Worm (Caenorhabditis elegans) whole organism, young adult: ENCODE data around the gene mcm-6.

Experiments
- B0336.3 ChIP-seq: fragments of 200-800 bp; sonication (Bioruptor generic); IDR thresholded peaks from 2 replicates; pipeline ENCODE4 v1.3.6; 2022; ENCODE audit warnings: missing genetic modification characterization, missing compliant biosample characterization
- F39B2.1 ChIP-seq: fragments of 200-800 bp; sonication (Bioruptor generic); IDR thresholded peaks from 2 replicates; pipeline ENCODE4 v1.3.6; 2022; ENCODE audit warnings: missing genetic modification reagents, missing genetic modification characterization, missing compliant biosample characterization
- F57A8.1 ChIP-seq: fragments of 200-800 bp; sonication (Bioruptor generic); optimal IDR thresholded peaks from 2 replicates; lab custom pipeline; 2018; ENCODE audit warnings: mild to moderate bottlenecking, missing genetic modification characterization, moderate library complexity, missing compliant biosample characterization
- K11D2.4 ChIP-seq: fragments of 200-800 bp; sonication (Bioruptor generic); IDR thresholded peaks from 2 replicates; pipeline ENCODE4 v1.3.6; 2022; ENCODE audit warnings: missing genetic modification reagents, missing genetic modification characterization, missing compliant biosample characterization
- K12H6.12 ChIP-seq: fragments of 200-800 bp; sonication (Bioruptor generic); optimal IDR thresholded peaks from 2 replicates; lab custom pipeline; 2018; ENCODE audit warnings: mild to moderate bottlenecking, missing genetic modification characterization, missing compliant biosample characterization
- Y53G8AR.9 ChIP-seq: fragments of 200-800 bp; sonication (Bioruptor generic); conservative IDR thresholded peaks from 2 replicates; pipeline ENCODE4 v1.3.6; 2022; ENCODE audit warnings: missing genetic modification reagents, missing genetic modification characterization, missing compliant biosample characterization
- Y67H2A.10 ChIP-seq: fragments of 200-800 bp; sonication (Bioruptor generic); conservative IDR thresholded peaks from 2 replicates; pipeline ENCODE4 v1.3.6; 2022; ENCODE audit warnings: missing genetic modification reagents, missing genetic modification characterization, missing compliant biosample characterization
- ama-1 ChIP-seq, 3 experiments: fragments of 150-350 bp in 1 of 3; sonication (generic microtip) in 2 of 3; optimal IDR thresholded peaks; 2 replicates each; lab custom pipeline; 2014 to 2018; ENCODE audit warnings: missing biosample characterization in 2 of 3, missing genetic modification characterization in 2 of 3, missing genetic modification reagents in 2 of 3
- atf-7 ChIP-seq: sonication (generic microtip); optimal IDR thresholded peaks from 2 replicates; lab custom pipeline; 2017; ENCODE audit warnings: mild to moderate bottlenecking, missing genetic modification characterization, missing compliant biosample characterization
- attf-5 ChIP-seq: fragments of 200-800 bp; sonication (Bioruptor generic); optimal IDR thresholded peaks from 2 replicates; lab custom pipeline; 2018; ENCODE audit warnings: mild to moderate bottlenecking, missing genetic modification characterization, missing compliant biosample characterization
- cebp-1 ChIP-seq, 2 experiments: fragments of 200-800 bp in 1 of 2; sonication (Bioruptor generic) in 1 of 2; sonication (generic microtip) in 1 of 2; IDR thresholded peaks in 1 of 2; optimal IDR thresholded peaks in 1 of 2; 2 replicates each; pipeline versions ENCODE4 v1.3.6 to Lab custom; 2017 to 2022; ENCODE audit warnings: missing compliant biosample characterization in 2 of 2, missing genetic modification characterization in 2 of 2, mild to moderate bottlenecking in 1 of 2, missing genetic modification reagents in 1 of 2, moderate library complexity in 1 of 2
- cebp-2 ChIP-seq: fragments of 200-800 bp; sonication (Bioruptor generic); IDR thresholded peaks from 2 replicates; pipeline ENCODE4 v1.3.6; 2022; ENCODE audit warnings: missing genetic modification characterization, missing compliant biosample characterization
- chd-7 ChIP-seq: sonication (generic microtip); optimal IDR thresholded peaks from 2 replicates; lab custom pipeline; 2016; ENCODE audit warnings: mild to moderate bottlenecking, missing genetic modification characterization, moderate library complexity, missing compliant biosample characterization
- dox-1 ChIP-seq: fragments of 200-800 bp; sonication (Bioruptor generic); IDR thresholded peaks from 2 replicates; pipeline ENCODE4 v1.3.6; 2022; ENCODE audit warnings: missing genetic modification reagents, missing genetic modification characterization, missing compliant biosample characterization
- ekl-4 ChIP-seq: fragments of 200-800 bp; sonication (Bioruptor generic); IDR thresholded peaks from 2 replicates; pipeline ENCODE4 v1.3.6; 2022; ENCODE audit warnings: missing genetic modification reagents, missing genetic modification characterization, missing compliant biosample characterization
- ets-4 ChIP-seq: fragments of 200-800 bp; sonication (Bioruptor generic); optimal IDR thresholded peaks from 2 replicates; lab custom pipeline; 2018; ENCODE audit warnings: mild to moderate bottlenecking, missing genetic modification characterization, missing compliant biosample characterization
- hmg-1.2 ChIP-seq: fragments of 200-800 bp; sonication (Bioruptor generic); IDR thresholded peaks from 2 replicates; pipeline ENCODE4 v1.3.6; 2022; ENCODE audit warnings: missing genetic modification reagents, missing genetic modification characterization, missing compliant biosample characterization
- hmg-20 ChIP-seq: fragments of 200-800 bp; sonication (Bioruptor generic); IDR thresholded peaks from 2 replicates; pipeline ENCODE4 v1.3.6; 2022; ENCODE audit warnings: missing genetic modification reagents, missing genetic modification characterization, missing compliant biosample characterization
- let-526 ChIP-seq: fragments of 200-800 bp; sonication (Bioruptor generic); IDR thresholded peaks from 2 replicates; pipeline ENCODE4 v1.3.6; 2022; ENCODE audit warnings: missing genetic modification reagents, missing genetic modification characterization, missing compliant biosample characterization
- let-607 ChIP-seq, 2 experiments: fragments of 200-800 bp in 1 of 2; sonication (Bioruptor generic) in 1 of 2; sonication (generic microtip) in 1 of 2; optimal IDR thresholded peaks; 2 replicates each; lab custom pipeline; 2016 to 2018; ENCODE audit warnings: mild to moderate bottlenecking in 2 of 2, missing compliant biosample characterization in 2 of 2, missing genetic modification characterization in 2 of 2, moderate library complexity in 2 of 2, missing genotype in 1 of 2
- lin-35 ChIP-seq, 3 experiments: fragments of 150-350 bp in 2 of 3; sonication (generic microtip) in 1 of 3; optimal IDR thresholded peaks; 2 replicates each; lab custom pipeline; 2014 to 2018; ENCODE audit warnings: missing biosample characterization in 3 of 3, missing genetic modification characterization in 3 of 3, missing genetic modification reagents in 3 of 3
- lin-40 ChIP-seq: sonication (generic microtip); optimal IDR thresholded peaks from 2 replicates; lab custom pipeline; 2016; ENCODE audit warnings: missing genetic modification characterization, mild to moderate bottlenecking, missing compliant biosample characterization, missing genotype, missing genetic modification reagents
- lin-54 ChIP-seq: fragments of 200-800 bp; sonication (Bioruptor generic); optimal IDR thresholded peaks from 2 replicates; lab custom pipeline; 2018; ENCODE audit warnings: mild to moderate bottlenecking, missing genetic modification characterization, missing compliant biosample characterization
- madf-6 ChIP-seq: fragments of 200-800 bp; sonication (Bioruptor generic); IDR thresholded peaks from 2 replicates; pipeline ENCODE4 v1.3.6; 2022; ENCODE audit warnings: missing genetic modification reagents, missing genetic modification characterization, missing compliant biosample characterization
- madf-8 ChIP-seq: fragments of 200-800 bp; sonication (Bioruptor generic); conservative IDR thresholded peaks from 2 replicates; pipeline ENCODE4 v1.3.6; 2022; ENCODE audit warnings: missing genetic modification reagents, missing genetic modification characterization, missing compliant biosample characterization
- mcd-1 ChIP-seq: fragments of 200-800 bp; sonication (Bioruptor generic); IDR thresholded peaks from 2 replicates; pipeline ENCODE4 v1.3.6; 2022; ENCODE audit warnings: missing genetic modification reagents, missing genetic modification characterization, missing compliant biosample characterization
- nfyb-1 ChIP-seq: fragments of 200-800 bp; sonication (Bioruptor generic); IDR thresholded peaks from 2 replicates; pipeline ENCODE4 v1.3.6; 2022; ENCODE audit warnings: missing genetic modification reagents, missing genetic modification characterization, missing compliant biosample characterization
- nhr-80 ChIP-seq: sonication (generic microtip); optimal IDR thresholded peaks from 2 replicates; lab custom pipeline; 2016; ENCODE audit warnings: missing genetic modification characterization, missing compliant biosample characterization
- pbrm-1 ChIP-seq: fragments of 200-800 bp; sonication (Bioruptor generic); IDR thresholded peaks from 2 replicates; pipeline ENCODE4 v1.3.6; 2022; ENCODE audit warnings: missing genetic modification reagents, missing genetic modification characterization, missing compliant biosample characterization
- pha-4 ChIP-seq: fragments of 150-350 bp; sonication (generic microtip); optimal IDR thresholded peaks from 2 replicates; lab custom pipeline; 2014; ENCODE audit warnings: missing biosample characterization, missing genetic modification reagents, missing genetic modification characterization
- rcor-1 ChIP-seq: fragments of 200-800 bp; sonication (Bioruptor generic); IDR thresholded peaks from 2 replicates; pipeline ENCODE4 v1.3.6; 2022; ENCODE audit warnings: missing genetic modification reagents, missing genetic modification characterization, missing compliant biosample characterization
- rec-8 ChIP-seq, 2 experiments: sonication (generic microtip); optimal IDR thresholded peaks; 2 replicates each; lab custom pipeline; 2016; ENCODE audit warnings: mild to moderate bottlenecking in 2 of 2, missing genetic modification characterization in 2 of 2, missing genetic modification reagents in 2 of 2, missing genotype in 2 of 2, missing biosample characterization in 1 of 2, missing compliant biosample characterization in 1 of 2, moderate library complexity in 1 of 2
- repo-1 ChIP-seq: sonication (generic microtip); optimal IDR thresholded peaks from 2 replicates; lab custom pipeline; 2017; ENCODE audit warnings: mild to moderate bottlenecking, missing genetic modification characterization, missing compliant biosample characterization
- rpc-1 ChIP-seq, 2 experiments: fragments of 150-350 bp in 1 of 2; sonication (generic microtip) in 1 of 2; optimal IDR thresholded peaks; 2 replicates each; lab custom pipeline; 2014 to 2018; ENCODE audit warnings: missing biosample characterization in 1 of 2, missing genetic modification characterization in 1 of 2, missing genetic modification reagents in 1 of 2, missing genotype in 1 of 2
- snpc-4 ChIP-seq, 5 experiments: fragments of 150-350 bp in 1 of 5; sonication (generic microtip) in 4 of 5; optimal IDR thresholded peaks; 2 replicates each; lab custom pipeline; 2014 to 2018; ENCODE audit warnings: missing genetic modification characterization in 5 of 5, missing biosample characterization in 3 of 5, antibody characterized with exemption in 2 of 5, mild to moderate bottlenecking in 2 of 5, missing compliant biosample characterization in 2 of 5, missing genotype in 2 of 5, moderate library complexity in 2 of 5, missing genetic modification reagents in 1 of 5
- tbp1 ChIP-seq: fragments of 200-800 bp; sonication (Bioruptor generic); optimal IDR thresholded peaks from 2 replicates; lab custom pipeline; 2018; ENCODE audit warnings: mild to moderate bottlenecking, missing genetic modification characterization, missing compliant biosample characterization
- tlf-1 ChIP-seq: fragments of 200-800 bp; sonication (Bioruptor generic); optimal IDR thresholded peaks from 2 replicates; lab custom pipeline; 2018; ENCODE audit warnings: mild to moderate bottlenecking, missing genetic modification characterization, missing compliant biosample characterization
- xnd-1 ChIP-seq: sonication (generic microtip); optimal IDR thresholded peaks from 2 replicates; lab custom pipeline; 2016; ENCODE audit warnings: missing genotype, missing genetic modification reagents, missing genetic modification characterization, missing compliant biosample characterization
- ztf-3 ChIP-seq: fragments of 200-800 bp; sonication (Bioruptor generic); optimal IDR thresholded peaks from 2 replicates; lab custom pipeline; 2018; ENCODE audit warnings: mild to moderate bottlenecking, missing genetic modification characterization, missing compliant biosample characterization

Gene mcm-6

ce11 chrIII:9826005-9826404 lies 31.8 kb downstream of the mcm-6 start:
- peak; percentile 52 for TF ChIP-seq atf-7
- no peak for TF ChIP-seq madf-8 (GFP tag; lab: Robert Waterston, UW)
- TF ChIP-seq snpc-4 (GFP tag; optimal IDR thresholded peaks at IDR 0.05; lab: Kevin White, UChicago) = peak; percentile 11
- TF ChIP-seq snpc-4 (tag; optimal IDR thresholded peaks at IDR 0.05; lab: Kevin White, UChicago) = peak in 1 of 4 experiments; percentile 41
- peak; percentile 18 for TF ChIP-seq chd-7 (tag; lab: Kevin White, UChicago)
- TF ChIP-seq hmg-20 = no peak
- peak; percentile 73 for TF ChIP-seq attf-5
- TF ChIP-seq cebp-2 (GFP tag; lab: Robert Waterston, UW) = no peak
- peak; percentile 30 for TF ChIP-seq tlf-1 (GFP tag; lab: Kevin White, UChicago)
- peak; percentile 79 for TF ChIP-seq ama-1 (optimal IDR thresholded peaks at IDR 0.05; lab: Kevin White, UChicago)
- TF ChIP-seq ama-1 (GFP tag; optimal IDR thresholded peaks at IDR 0.05; lab: Kevin White, UChicago) = no peak
- TF ChIP-seq rcor-1 (GFP tag; lab: Robert Waterston, UW) = no peak
- peak in 1 of 3 experiments; percentile 44 for TF ChIP-seq lin-35 (GFP tag; optimal IDR thresholded peaks at IDR 0.05; lab: Kevin White, UChicago)
- no peak for TF ChIP-seq rpc-1 (optimal IDR thresholded peaks at IDR 0.05; lab: Kevin White, UChicago)
- no peak for TF ChIP-seq rpc-1 (tag; optimal IDR thresholded peaks at IDR 0.05; lab: Kevin White, UChicago)
- TF ChIP-seq B0336.3 (GFP tag; lab: Robert Waterston, UW) = no peak
- TF ChIP-seq ets-4 = no peak
- no peak for TF ChIP-seq ztf-3
- peak; percentile 57; the same call in 1 of the 2 replicates for TF ChIP-seq let-526 (GFP tag; lab: Robert Waterston, UW)
- TF ChIP-seq nfyb-1 (GFP tag; lab: Robert Waterston, UW) = peak; percentile 55; the same call in 1 of the 2 replicates
- TF ChIP-seq pha-4 (tag; lab: Kevin White, UChicago) = no peak
- peak; percentile 40 for TF ChIP-seq repo-1 (tag; lab: Kevin White, UChicago)
- no peak for TF ChIP-seq F39B2.1 (GFP tag; lab: Robert Waterston, UW)
- peak; percentile 66 for TF ChIP-seq Y53G8AR.9 (GFP tag; lab: Robert Waterston, UW)
- TF ChIP-seq let-607 (tag; optimal IDR thresholded peaks at IDR 0.05; lab: Kevin White, UChicago) = peak; percentile 22 to 26
- TF ChIP-seq Y67H2A.10 (GFP tag; lab: Robert Waterston, UW) = no peak
- peak; percentile 11 for TF ChIP-seq nhr-80
- no peak for TF ChIP-seq F57A8.1 (GFP tag; lab: Kevin White, UChicago)
- TF ChIP-seq pbrm-1 (GFP tag; lab: Robert Waterston, UW) = 0 out of 2 replicates have a peak, but pooled peaks have one; percentile 48
- no peak for TF ChIP-seq dox-1
- TF ChIP-seq madf-6 (GFP tag; lab: Robert Waterston, UW) = 0 out of 2 replicates have a peak, but pooled peaks have one; percentile 8
- TF ChIP-seq cebp-1 (GFP tag; IDR thresholded peaks at IDR 0.05; lab: Robert Waterston, UW) = peak; percentile 66
- TF ChIP-seq cebp-1 (tag; optimal IDR thresholded peaks at IDR 0.05; lab: Kevin White, UChicago) = peak; percentile 61
- TF ChIP-seq tbp1 (GFP tag; lab: Kevin White, UChicago) = peak; percentile 56
- no peak for TF ChIP-seq rec-8 (tag; optimal IDR thresholded peaks at IDR 0.05; lab: Kevin White, UChicago)
- peak; percentile 39 for TF ChIP-seq lin-40 (tag; lab: Kevin White, UChicago)
- peak; percentile 67; the same call in 1 of the 2 replicates for TF ChIP-seq K11D2.4 (GFP tag; lab: Robert Waterston, UW)
- peak; percentile 50 for TF ChIP-seq K12H6.12 (tag; lab: Kevin White, UChicago)
- TF ChIP-seq lin-54 (GFP tag; lab: Kevin White, UChicago) = peak; percentile 39
- TF ChIP-seq mcd-1 (GFP tag; lab: Robert Waterston, UW) = 0 out of 2 replicates have a peak, but pooled peaks have one; percentile 61
- 0 out of 2 replicates have a peak, but pooled peaks have one; percentile 35 for TF ChIP-seq ekl-4 (GFP tag; lab: Robert Waterston, UW)
- TF ChIP-seq xnd-1 (tag; lab: Kevin White, UChicago) = no peak
- 0 out of 2 replicates have a peak, but pooled peaks have one; percentile 25 for TF ChIP-seq hmg-1.2 (GFP tag; lab: Robert Waterston, UW)
